Fruit fly (Drosophila melanogaster) whole organism, prepupa: ENCODE data around the gene CG15638.

ENCODE experiments used
- Blimp-1 ChIP-seq: fragments of 200-800 bp; sonication (Bioruptor generic); optimal IDR thresholded peaks from 3 replicates; lab custom pipeline; 2017; ENCODE audit warnings: missing biosample characterization, missing genetic modification characterization, mild to moderate bottlenecking, moderate library complexity, missing genetic modification reagents
- CG3032 ChIP-seq: fragments of 200-800 bp; optimal IDR thresholded peaks from 2 replicates; lab custom pipeline; 2019; ENCODE audit warnings: missing biosample characterization, mild to moderate bottlenecking, missing genetic modification characterization, moderate library complexity
- CG6276 ChIP-seq: fragments of 200-800 bp; sonication (Bioruptor generic); optimal IDR thresholded peaks from 2 replicates; lab custom pipeline; 2017; ENCODE audit warnings: missing biosample characterization, mild to moderate bottlenecking, missing genetic modification characterization
- Eip93F ChIP-seq: fragments of 200-800 bp; sonication (Bioruptor generic); optimal IDR thresholded peaks from 2 replicates; lab custom pipeline; 2016; ENCODE audit warnings: missing biosample characterization, mild to moderate bottlenecking, missing genetic modification characterization
- Sox14 ChIP-seq: fragments of 200-800 bp; sonication (Bioruptor generic); optimal IDR thresholded peaks from 3 replicates; lab custom pipeline; 2016; ENCODE audit warnings: missing biosample characterization, missing genetic modification characterization
- fkh ChIP-seq: fragments of 200-800 bp; sonication (Bioruptor generic); optimal IDR thresholded peaks from 3 replicates; lab custom pipeline; 2017; ENCODE audit warnings: missing biosample characterization, mild to moderate bottlenecking, missing genetic modification characterization, moderate library complexity
- spab ChIP-seq: fragments of 200-800 bp; sonication (Bioruptor generic); optimal IDR thresholded peaks from 2 replicates; lab custom pipeline; 2017; ENCODE audit warnings: missing biosample characterization, mild to moderate bottlenecking, missing genetic modification characterization, missing genetic modification reagents
- svp ChIP-seq: fragments of 200-800 bp; sonication (Bioruptor generic); peaks from one replicate; lab custom pipeline; 2016; ENCODE audit warnings: missing biosample characterization, missing genetic modification characterization

- TF ChIP-seq svp (GFP tag; lab: Kevin White, UChicago), result peak; percentile 19
- no peak for TF ChIP-seq Eip93F (GFP tag; lab: Kevin White, UChicago)
- no peak for TF ChIP-seq Sox14 (GFP tag; lab: Kevin White, UChicago)
- no peak for TF ChIP-seq Blimp-1 (GFP tag; lab: Kevin White, UChicago)
- TF ChIP-seq spab (GFP tag; lab: Kevin White, UChicago), result no peak
- peak; percentile 2 for TF ChIP-seq CG3032 (tag; lab: Kevin White, UChicago)
- no peak for TF ChIP-seq CG6276
- TF ChIP-seq fkh (GFP tag; lab: Kevin White, UChicago), result peak; percentile 25
Measured at dm6 chr2L:13512182-13513032, 23.2 kb downstream of the CG15638 start.
